Worm (Caenorhabditis elegans): ENCODE results near the gene psf-1.

The psf-1 gene

DNA sequence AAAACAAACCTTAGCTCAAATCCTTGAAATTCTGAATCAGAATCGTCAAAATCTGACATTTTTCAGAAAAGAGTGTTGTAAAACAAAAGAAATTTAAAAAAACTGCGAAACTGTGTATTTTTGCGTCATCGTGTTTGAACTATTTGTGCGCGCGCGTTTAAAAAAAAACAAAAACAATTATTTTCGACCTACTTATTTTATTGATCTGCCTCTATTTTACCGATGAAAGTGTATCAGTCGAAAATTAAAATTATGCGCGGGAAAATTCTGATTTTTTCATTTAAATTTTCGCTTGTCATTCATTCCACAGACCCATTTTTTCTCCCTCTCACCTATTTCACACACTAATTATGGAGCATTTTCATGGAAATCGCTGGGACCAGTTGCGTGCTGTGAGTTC lies 29.6 kb upstream of the psf-1 start, which contains the start of the genes C05C10.7 and C05C10.5 (continued):
- TF ChIP-seq him-1 (tag; optimal IDR thresholded peaks at IDR 0.05) = no peak
- TF ChIP-seq snpc-1.3 (tag; optimal IDR thresholded peaks at IDR 0.05; ENCODE audit: insufficient read depth) = peak; percentile 44
- TF ChIP-seq madf-10 (tag; optimal IDR thresholded peaks at IDR 0.05) = no peak
- no peak for TF ChIP-seq rpc-1 (optimal IDR thresholded peaks at IDR 0.05)
- no peak for TF ChIP-seq rpc-1 (tag; optimal IDR thresholded peaks at IDR 0.05)
- TF ChIP-seq rec-8 (tag; optimal IDR thresholded peaks at IDR 0.05) = no peak
- no peak for TF ChIP-seq B0035.1 (tag; optimal IDR thresholded peaks at IDR 0.05)
- TF ChIP-seq C17E4.6 (GFP tag; IDR thresholded peaks at IDR 0.05) = peak; percentile 53
- peak; percentile 21 for TF ChIP-seq snpc-4 (GFP tag; optimal IDR thresholded peaks at IDR 0.05)
- no peak for TF ChIP-seq snpc-4 (tag; optimal IDR thresholded peaks at IDR 0.05)
- TF ChIP-seq C06A6.2 (GFP tag; conservative IDR thresholded peaks at IDR 0.05) = no peak
- TF ChIP-seq nhr-179 (tag; optimal IDR thresholded peaks at IDR 0.05) = no peak
- TF ChIP-seq bed-2 (GFP tag; IDR thresholded peaks at IDR 0.05) = no peak
- TF ChIP-seq sdz-38 (tag; optimal IDR thresholded peaks at IDR 0.05) = no peak
- TF ChIP-seq ceh-91 (GFP tag; IDR thresholded peaks at IDR 0.05) = peak; percentile 93
- peak; percentile 82 for TF ChIP-seq F33H1.4 (GFP tag; IDR thresholded peaks at IDR 0.05)
- no peak for TF ChIP-seq let-526 (GFP tag; IDR thresholded peaks at IDR 0.05)
- no peak for TF ChIP-seq T07F8.4 (tag; optimal IDR thresholded peaks at IDR 0.05)
- no peak for TF ChIP-seq ztf-25 (GFP tag; IDR thresholded peaks at IDR 0.05)
- peak; percentile 84 for TF ChIP-seq dpl-1 (GFP tag; optimal IDR thresholded peaks at IDR 0.05)
- TF ChIP-seq attf-3 (GFP tag; conservative IDR thresholded peaks at IDR 0.05) = 0 out of 2 replicates have a peak, but pooled peaks have one; percentile 16
- no peak for TF ChIP-seq dpff-1 (tag; optimal IDR thresholded peaks at IDR 0.05)
- TF ChIP-seq F22D6.2 (tag; optimal IDR thresholded peaks at IDR 0.05) = no peak
- TF ChIP-seq F10E7.11 (tag; optimal IDR thresholded peaks at IDR 0.05) = no peak
- peak; percentile 90 for TF ChIP-seq lin-54 (GFP tag; optimal IDR thresholded peaks at IDR 0.05)
- no peak for TF ChIP-seq sea-2 (GFP tag; IDR thresholded peaks at IDR 0.05)
- no peak for TF ChIP-seq die-1 (tag; optimal IDR thresholded peaks at IDR 0.05)
- no peak for TF ChIP-seq mxl-1 (tag; optimal IDR thresholded peaks at IDR 0.05)
- TF ChIP-seq xnd-1 (tag; optimal IDR thresholded peaks at IDR 0.05) = peak; percentile 86
- no peak for TF ChIP-seq ceh-79 (tag; optimal IDR thresholded peaks at IDR 0.05)
- no peak for TF ChIP-seq Y79H2A.3 (GFP tag; conservative IDR thresholded peaks at IDR 0.05)
- TF ChIP-seq nhr-27 (tag; optimal IDR thresholded peaks at IDR 0.05) = no peak
- no peak for TF ChIP-seq F49E8.2 (tag; optimal IDR thresholded peaks at IDR 0.05; ENCODE audit: insufficient read depth)
- TF ChIP-seq somi-1 (GFP tag; optimal IDR thresholded peaks at IDR 0.05) = no peak
- TF ChIP-seq Y67H2A.10 (GFP tag; conservative IDR thresholded peaks at IDR 0.05) = no peak
- TF ChIP-seq Y53G8AR.9 (GFP tag; conservative IDR thresholded peaks at IDR 0.05) = 0 out of 2 replicates have a peak, but pooled peaks have one; percentile 38
- TF ChIP-seq bed-1 (GFP tag; IDR thresholded peaks at IDR 0.05) = no peak
- TF ChIP-seq zfh-2 (GFP tag; conservative IDR thresholded peaks at IDR 0.05) = no peak
- no peak for TF ChIP-seq ztf-22 (GFP tag; optimal IDR thresholded peaks at IDR 0.05)
- TF ChIP-seq K11D2.4 (GFP tag; IDR thresholded peaks at IDR 0.05) = no peak
- no peak for TF ChIP-seq chd-7 (tag; optimal IDR thresholded peaks at IDR 0.05)
- TF ChIP-seq atf-7 (tag; optimal IDR thresholded peaks at IDR 0.05) = no peak
- no peak for TF ChIP-seq F55B11.4 (tag; optimal IDR thresholded peaks at IDR 0.05; ENCODE audit: borderline replicate concordance, insufficient read depth)
- TF ChIP-seq unc-62 (GFP tag; optimal IDR thresholded peaks at IDR 0.05) = no peak
- no peak for TF ChIP-seq F57A8.1 (GFP tag; optimal IDR thresholded peaks at IDR 0.05)
- no peak for TF ChIP-seq akir-1 (GFP tag; optimal IDR thresholded peaks at IDR 0.05)
- TF ChIP-seq ztf-26 (tag; optimal IDR thresholded peaks at IDR 0.05) = no peak
- peak; percentile 97 for TF ChIP-seq efl-1 (GFP tag; optimal IDR thresholded peaks at IDR 0.05)
- TF ChIP-seq hmg-20 (GFP tag; IDR thresholded peaks at IDR 0.05) = no peak
- TF ChIP-seq sptf-2 (GFP tag; optimal IDR thresholded peaks at IDR 0.05) = no peak
